Worm (Caenorhabditis elegans): ENCODE data around the gene D2096.12.

DNA sequence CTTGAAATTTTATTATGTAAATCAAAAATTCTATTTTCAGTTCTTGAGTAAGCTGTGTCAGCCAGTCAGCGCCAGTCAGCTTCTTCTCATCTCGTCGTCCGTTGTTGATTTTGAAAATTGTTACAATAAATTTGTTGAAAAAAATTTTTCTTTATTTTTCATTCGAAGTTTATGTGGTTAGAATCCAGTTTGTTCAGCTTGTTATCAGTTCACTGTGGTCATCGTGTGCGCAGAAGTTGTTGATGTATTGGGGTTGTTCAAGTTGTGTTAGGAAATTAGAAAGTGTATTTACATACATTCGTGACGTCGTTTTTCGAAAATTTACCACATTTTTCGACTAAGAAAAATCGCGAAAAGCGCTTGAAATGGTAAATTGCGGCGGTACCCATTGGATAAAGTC, 34.6 kb downstream of the D2096.12 start:
- no peak for TF ChIP-seq aly-2 (tag; optimal IDR thresholded peaks at IDR 0.05)
- no peak for TF ChIP-seq skn-1 (tag; optimal IDR thresholded peaks at IDR 0.05)
- TF ChIP-seq mdl-1 (tag; optimal IDR thresholded peaks at IDR 0.05) = no peak
- TF ChIP-seq nhr-102 (tag; optimal IDR thresholded peaks at IDR 0.05) = no peak
- TF ChIP-seq ceh-20 (GFP tag; IDR thresholded peaks at IDR 0.05) = no peak
- TF ChIP-seq madf-9 (GFP tag; conservative IDR thresholded peaks at IDR 0.05) = no peak
- TF ChIP-seq zag-1 (tag; optimal IDR thresholded peaks at IDR 0.05) = no peak
- no peak for TF ChIP-seq R02D3.7 (tag; optimal IDR thresholded peaks at IDR 0.05)
- TF ChIP-seq snpc-1.2 (GFP tag; IDR thresholded peaks at IDR 0.05) = no peak
- TF ChIP-seq zip-2 (tag; optimal IDR thresholded peaks at IDR 0.05) = no peak
- no peak for TF ChIP-seq unc-62 (GFP tag; optimal IDR thresholded peaks at IDR 0.05 in 1 of 2)
- no peak for TF ChIP-seq unc-62 (tag; optimal IDR thresholded peaks at IDR 0.05)

All from whole organism, L4 larva.